Fruit fly (Drosophila melanogaster): ENCODE measurements around the gene CG9920.
A peak's percentile ranks its signal among the peaks of the same experiment; 100 is the strongest.

CG9920 gene

DNA sequence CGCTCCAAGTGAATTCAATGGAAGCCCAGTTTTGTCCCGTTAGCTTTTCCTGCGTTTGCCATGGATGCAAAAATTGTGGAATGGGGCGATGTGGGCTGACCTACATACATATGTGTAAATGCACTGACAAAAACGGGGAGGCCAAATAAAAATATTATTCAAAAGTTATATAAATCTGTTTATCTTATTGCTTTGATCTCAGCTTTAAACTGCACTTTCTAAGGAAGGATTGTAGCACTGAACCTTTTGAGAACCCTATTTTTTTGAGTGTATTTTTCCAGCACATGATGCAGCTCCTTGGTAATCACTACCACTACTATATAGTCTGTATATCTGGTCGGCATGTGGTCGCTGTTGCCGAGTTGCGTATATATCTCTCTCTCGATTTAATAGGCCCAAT is 20.9 kb downstream of the CG9920 start (continued):
- TF ChIP-seq CG4318 (GFP tag; optimal IDR thresholded peaks at IDR 0.05) (no peak), CG8632 (GFP tag; optimal IDR thresholded peaks at IDR 0.05) (peak; percentile 48), ss (GFP tag; optimal IDR thresholded peaks at IDR 0.05) (peak in 1 of 2 experiments; percentile 43), CG1621 (tag; optimal IDR thresholded peaks at IDR 0.05) (peak; percentile 28), CG6792 (GFP tag; optimal IDR thresholded peaks at IDR 0.05) (peak; percentile 48), fkh (GFP tag; optimal IDR thresholded peaks at IDR 0.05) (no peak), Hr39 (GFP tag; optimal IDR thresholded peaks at IDR 0.05) (peak; percentile 21), Smox (GFP tag; optimal IDR thresholded peaks at IDR 0.05) (no peak), CG15336 (GFP tag; IDR thresholded peaks at IDR 0.05) (peak; percentile 70), CG11762 (GFP tag; optimal IDR thresholded peaks at IDR 0.05; ENCODE audit: insufficient read depth) (peak; percentile 48), CG10669 (GFP tag; optimal IDR thresholded peaks at IDR 0.05) (peak; percentile 70), spab (GFP tag; optimal IDR thresholded peaks at IDR 0.05) (peak; percentile 42)

DNA sequence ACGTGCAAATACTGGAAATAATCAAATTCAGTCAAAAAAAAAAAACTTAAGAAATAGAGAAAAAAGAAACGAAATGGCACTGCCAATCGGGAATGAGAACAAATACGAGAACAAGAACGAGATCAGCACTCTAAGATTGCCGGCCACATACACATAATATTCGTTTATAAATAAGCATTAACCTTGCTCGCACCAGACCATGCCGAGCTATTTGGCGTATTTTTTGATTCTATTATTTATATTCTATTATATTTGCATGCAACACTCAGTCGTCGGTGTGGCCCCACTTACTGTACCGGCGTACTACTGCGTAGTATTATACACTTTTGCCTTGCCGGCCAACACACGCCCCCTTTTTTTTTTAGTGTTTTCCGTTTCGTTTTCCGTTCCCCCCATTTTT is 27.2 kb downstream of the CG9920 start:
- TF ChIP-seq Eip78C (GFP tag) (peak; percentile 64), fd85E (GFP tag; optimal IDR thresholded peaks at IDR 0.05) (no peak), eg (GFP tag; IDR thresholded peaks at IDR 0.05) (peak; percentile 33; the same call in 1 of the 3 replicates), CG34406 (GFP tag; optimal IDR thresholded peaks at IDR 0.05) (no peak), CG10631 (GFP tag; optimal IDR thresholded peaks at IDR 0.05) (no peak), achi (GFP tag; optimal IDR thresholded peaks at IDR 0.05) (peak; percentile 10), CG8319 (GFP tag; optimal IDR thresholded peaks at IDR 0.05) (no peak), svp (GFP tag) (peak; percentile 72), CG11294 (GFP tag; IDR thresholded peaks at IDR 0.05) (no peak), Hr4 (GFP tag; optimal IDR thresholded peaks at IDR 0.05) (peak; percentile 20), CG10669 (GFP tag; optimal IDR thresholded peaks at IDR 0.05) (no peak), CG4318 (GFP tag; optimal IDR thresholded peaks at IDR 0.05) (no peak), dac (GFP tag; optimal IDR thresholded peaks at IDR 0.05) (no peak), salr (GFP tag; optimal IDR thresholded peaks at IDR 0.05) (no peak), dsx (GFP tag; optimal IDR thresholded peaks at IDR 0.05; ENCODE audit: poor library complexity, severe bottlenecking) (no peak), Eip93F (GFP tag; optimal IDR thresholded peaks at IDR 0.05) (no peak), topi (GFP tag; optimal IDR thresholded peaks at IDR 0.05) (no peak), Blimp-1 (GFP tag; optimal IDR thresholded peaks at IDR 0.05) (no peak), esn (GFP tag; optimal IDR thresholded peaks at IDR 0.05) (peak; percentile 3), CG3919 (GFP tag; optimal IDR thresholded peaks at IDR 0.05) (no peak), Met (GFP tag; optimal IDR thresholded peaks at IDR 0.05) (peak; percentile 26), acj6 (GFP tag; optimal IDR thresholded peaks at IDR 0.05) (peak; percentile 6), CG32006 (GFP tag; optimal IDR thresholded peaks at IDR 0.05) (peak; percentile 21), Sox102F (GFP tag; optimal IDR thresholded peaks at IDR 0.05) (no peak), CG11762 (GFP tag; optimal IDR thresholded peaks at IDR 0.05; ENCODE audit: insufficient read depth) (no peak), CG7368 (GFP tag; optimal IDR thresholded peaks at IDR 0.05) (no peak), CG8632 (GFP tag; optimal IDR thresholded peaks at IDR 0.05) (no peak), CG6854 (GFP tag; optimal IDR thresholded peaks at IDR 0.05) (no peak), lz (GFP tag; optimal IDR thresholded peaks at IDR 0.05) (no peak), CG31627 (GFP tag; optimal IDR thresholded peaks at IDR 0.05) (no peak), CG8119 (GFP tag; IDR thresholded peaks at IDR 0.05) (no peak)

DNA sequence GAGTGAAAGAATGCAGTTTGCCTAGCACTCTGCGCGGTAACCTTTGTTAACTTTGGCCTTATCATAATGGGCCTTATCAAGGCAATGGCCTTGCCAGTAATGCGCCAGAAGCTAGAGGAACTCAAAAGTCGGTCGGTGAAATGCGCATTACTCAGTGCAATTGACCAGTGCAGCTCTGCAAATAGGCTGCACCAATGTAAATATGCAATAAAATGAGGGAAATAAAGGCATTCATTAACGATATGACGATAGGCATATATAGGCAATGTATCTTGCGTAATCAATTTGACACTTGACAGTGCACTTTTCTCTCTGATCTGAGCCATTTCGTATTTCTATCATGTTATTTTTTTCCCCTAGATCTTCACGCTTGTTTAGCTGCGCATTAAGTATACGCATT is 27.8 kb downstream of the CG9920 start:
- TF ChIP-seq CG3032 (tag; optimal IDR thresholded peaks at IDR 0.05), result no peak
- TF ChIP-seq Sox102F (GFP tag; optimal IDR thresholded peaks at IDR 0.05), result no peak
- peak; percentile 1 for TF ChIP-seq OdsH (GFP tag; optimal IDR thresholded peaks at IDR 0.05)
- TF ChIP-seq Blimp-1 (GFP tag; optimal IDR thresholded peaks at IDR 0.05), result no peak
- peak in 1 of 2 experiments; percentile 5 for TF ChIP-seq ss (GFP tag; optimal IDR thresholded peaks at IDR 0.05)
- no peak for TF ChIP-seq Ets96B (tag; optimal IDR thresholded peaks at IDR 0.05)
- TF ChIP-seq CG11902 (GFP tag; optimal IDR thresholded peaks at IDR 0.05), result no peak
- TF ChIP-seq CG10669 (GFP tag; optimal IDR thresholded peaks at IDR 0.05), result peak; percentile 43
- TF ChIP-seq Ets21C (GFP tag; optimal IDR thresholded peaks at IDR 0.05), result no peak
- no peak for TF ChIP-seq CG11762 (GFP tag; optimal IDR thresholded peaks at IDR 0.05; ENCODE audit: insufficient read depth)
- no peak for TF ChIP-seq CG31627 (GFP tag; optimal IDR thresholded peaks at IDR 0.05)
- peak; percentile 20 for TF ChIP-seq Eip78C (GFP tag)
- peak; percentile 27 for TF ChIP-seq CG10631 (GFP tag; optimal IDR thresholded peaks at IDR 0.05)
- TF ChIP-seq Smox (GFP tag; optimal IDR thresholded peaks at IDR 0.05), result no peak
- no peak for TF ChIP-seq salr (GFP tag; optimal IDR thresholded peaks at IDR 0.05)
- TF ChIP-seq fd59A (GFP tag; optimal IDR thresholded peaks at IDR 0.05), result no peak
- TF ChIP-seq CG6163 (GFP tag; IDR thresholded peaks at IDR 0.05), result no peak
- no peak for TF ChIP-seq CG11294 (GFP tag; IDR thresholded peaks at IDR 0.05)
- TF ChIP-seq Hr38 (GFP tag; optimal IDR thresholded peaks at IDR 0.05), result peak; percentile 4
- TF ChIP-seq eg (GFP tag; IDR thresholded peaks at IDR 0.05), result no peak
- TF ChIP-seq CG1621 (tag; optimal IDR thresholded peaks at IDR 0.05), result no peak
- no peak for TF ChIP-seq CG8319 (GFP tag; optimal IDR thresholded peaks at IDR 0.05)
- no peak for TF ChIP-seq CG8119 (GFP tag; IDR thresholded peaks at IDR 0.05)

Measured in whole organism, prepupa.